Fruit fly (Drosophila melanogaster): ENCODE results near the gene Cap-D3.
A peak's percentile ranks its signal among the peaks of the same experiment; 100 is the strongest.

Cap-D3 gene

DNA sequence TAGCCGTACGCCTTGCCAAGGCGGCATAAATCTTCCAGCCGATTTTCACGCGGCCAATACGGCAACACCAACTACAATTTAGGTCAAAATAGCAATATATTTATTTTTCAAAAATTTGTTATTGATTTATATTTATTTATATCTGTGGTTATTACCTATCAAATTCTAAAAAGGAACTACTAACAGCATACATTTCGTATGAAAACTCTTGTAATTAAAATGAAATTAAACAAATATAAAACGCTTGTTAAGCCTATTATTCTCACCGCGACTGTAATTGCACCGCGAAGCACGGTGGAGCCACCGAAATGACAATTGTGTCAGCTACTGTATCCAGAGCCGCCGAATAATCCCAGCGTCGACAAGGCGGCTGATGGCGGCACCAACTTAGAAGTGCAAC lies 26.2 kb upstream of the Cap-D3 start (continued):
- TF ChIP-seq Eip75B (GFP tag; optimal IDR thresholded peaks at IDR 0.05) = no peak
- TF ChIP-seq Hr38 (GFP tag; optimal IDR thresholded peaks at IDR 0.05) = no peak
- no peak for TF ChIP-seq lz (GFP tag; optimal IDR thresholded peaks at IDR 0.05)
- no peak for TF ChIP-seq Smox (GFP tag; optimal IDR thresholded peaks at IDR 0.05)
- TF ChIP-seq CG16779 (tag; optimal IDR thresholded peaks at IDR 0.05) = no peak
- TF ChIP-seq CG11294 (GFP tag; IDR thresholded peaks at IDR 0.05) = no peak
- TF ChIP-seq dsx (GFP tag; optimal IDR thresholded peaks at IDR 0.05; ENCODE audit: poor library complexity, severe bottlenecking) = no peak
- no peak for TF ChIP-seq ss (GFP tag; optimal IDR thresholded peaks at IDR 0.05)
- TF ChIP-seq CG31627 (GFP tag; optimal IDR thresholded peaks at IDR 0.05) = no peak
- no peak for TF ChIP-seq CG1621 (tag; optimal IDR thresholded peaks at IDR 0.05)

DNA sequence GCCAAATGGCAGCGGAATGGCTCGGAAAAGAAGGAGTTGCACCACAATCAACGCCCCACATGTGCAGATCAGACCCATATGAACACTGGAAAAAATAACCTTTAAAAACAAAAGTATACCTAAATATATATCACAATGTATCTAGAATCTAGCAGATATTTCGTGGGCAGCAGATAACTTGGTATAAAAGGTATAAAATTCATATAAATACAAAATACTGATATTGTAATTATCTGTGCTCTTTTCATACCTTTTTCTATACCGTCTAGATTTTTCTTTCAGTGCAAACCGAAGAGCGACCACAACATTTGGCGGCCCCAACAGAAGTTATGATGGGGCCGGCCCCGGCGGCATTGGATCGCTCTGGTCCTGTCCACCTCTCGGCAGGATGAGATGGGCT lies 24.4 kb upstream of the Cap-D3 start:
- TF ChIP-seq CG8119 (GFP tag; IDR thresholded peaks at IDR 0.05) = 0 out of 3 replicates have a peak, but pooled peaks have one; percentile 28
- TF ChIP-seq fd85E (GFP tag; optimal IDR thresholded peaks at IDR 0.05) = no peak
- no peak for TF ChIP-seq CG11902 (GFP tag; optimal IDR thresholded peaks at IDR 0.05)
- TF ChIP-seq Met (GFP tag; optimal IDR thresholded peaks at IDR 0.05) = peak; percentile 82
- peak; percentile 45 for TF ChIP-seq Ets21C (GFP tag; optimal IDR thresholded peaks at IDR 0.05)
- TF ChIP-seq Hr39 (GFP tag; optimal IDR thresholded peaks at IDR 0.05) = peak; percentile 41
- peak; percentile 35 for TF ChIP-seq Eip93F (GFP tag; optimal IDR thresholded peaks at IDR 0.05)
- peak; percentile 68 for TF ChIP-seq Sox102F (GFP tag; optimal IDR thresholded peaks at IDR 0.05)
- peak; percentile 65 for TF ChIP-seq CG34406 (GFP tag; optimal IDR thresholded peaks at IDR 0.05)
- peak; percentile 43 for TF ChIP-seq CG9139 (GFP tag; optimal IDR thresholded peaks at IDR 0.05)
- peak; percentile 57 for TF ChIP-seq CG10631 (GFP tag; optimal IDR thresholded peaks at IDR 0.05)
- no peak for TF ChIP-seq dac (GFP tag; optimal IDR thresholded peaks at IDR 0.05)
- TF ChIP-seq cyc (GFP tag; optimal IDR thresholded peaks at IDR 0.05) = peak; percentile 61
- TF ChIP-seq CG8319 (GFP tag; optimal IDR thresholded peaks at IDR 0.05) = peak; percentile 1
- TF ChIP-seq Hr4 (GFP tag; optimal IDR thresholded peaks at IDR 0.05) = peak; percentile 24
- peak; percentile 44 to 50 for TF ChIP-seq ss (GFP tag; optimal IDR thresholded peaks at IDR 0.05)
- TF ChIP-seq Blimp-1 (GFP tag; optimal IDR thresholded peaks at IDR 0.05) = peak; percentile 48
- peak; percentile 52 for TF ChIP-seq Sox14 (GFP tag; optimal IDR thresholded peaks at IDR 0.05)
- TF ChIP-seq achi (GFP tag; optimal IDR thresholded peaks at IDR 0.05) = peak; percentile 57
- TF ChIP-seq vri (GFP tag; optimal IDR thresholded peaks at IDR 0.05) = peak; percentile 70
- peak; percentile 87 for TF ChIP-seq Eip78C (GFP tag)
- peak; percentile 42 for TF ChIP-seq OdsH (GFP tag; optimal IDR thresholded peaks at IDR 0.05)
- peak; percentile 46 for TF ChIP-seq CG10669 (GFP tag; optimal IDR thresholded peaks at IDR 0.05)
- TF ChIP-seq CG4318 (GFP tag; optimal IDR thresholded peaks at IDR 0.05) = no peak
- peak; percentile 67 for TF ChIP-seq topi (GFP tag; optimal IDR thresholded peaks at IDR 0.05)
- TF ChIP-seq Hr38 (GFP tag; optimal IDR thresholded peaks at IDR 0.05) = no peak
- no peak for TF ChIP-seq CG15336 (GFP tag; IDR thresholded peaks at IDR 0.05)
- TF ChIP-seq pdm3 (GFP tag; optimal IDR thresholded peaks at IDR 0.05) = peak; percentile 54
- no peak for TF ChIP-seq eg (GFP tag; IDR thresholded peaks at IDR 0.05)
- peak; percentile 55 for TF ChIP-seq fd59A (GFP tag; optimal IDR thresholded peaks at IDR 0.05)
- peak; percentile 12 for TF ChIP-seq CG16779 (tag; optimal IDR thresholded peaks at IDR 0.05)
- peak; percentile 56 for TF ChIP-seq CG8632 (GFP tag; optimal IDR thresholded peaks at IDR 0.05)
- peak; percentile 75 for TF ChIP-seq Smox (GFP tag; optimal IDR thresholded peaks at IDR 0.05)
- peak; percentile 53 for TF ChIP-seq CG32006 (GFP tag; optimal IDR thresholded peaks at IDR 0.05)
- no peak for TF ChIP-seq fkh (GFP tag; optimal IDR thresholded peaks at IDR 0.05)
- TF ChIP-seq dsx (GFP tag; optimal IDR thresholded peaks at IDR 0.05; ENCODE audit: poor library complexity, severe bottlenecking) = peak; percentile 63
- TF ChIP-seq CG7368 (GFP tag; optimal IDR thresholded peaks at IDR 0.05) = peak; percentile 10
- peak in 1 of 2 experiments; percentile 33 for TF ChIP-seq salr (GFP tag; optimal IDR thresholded peaks at IDR 0.05)
- TF ChIP-seq acj6 (GFP tag; optimal IDR thresholded peaks at IDR 0.05) = peak; percentile 58
- peak; percentile 69 for TF ChIP-seq CG3032 (tag; optimal IDR thresholded peaks at IDR 0.05)
- peak; percentile 57 for TF ChIP-seq CG6792 (GFP tag; optimal IDR thresholded peaks at IDR 0.05)
- peak; percentile 84 for TF ChIP-seq esn (GFP tag; optimal IDR thresholded peaks at IDR 0.05)
- TF ChIP-seq CG31627 (GFP tag; optimal IDR thresholded peaks at IDR 0.05) = peak; percentile 54
- peak; percentile 68 for TF ChIP-seq CG3919 (GFP tag; optimal IDR thresholded peaks at IDR 0.05)
- peak; percentile 44 for TF ChIP-seq net (GFP tag; optimal IDR thresholded peaks at IDR 0.05)
- peak; percentile 75 for TF ChIP-seq Eip75B (GFP tag; optimal IDR thresholded peaks at IDR 0.05)
- TF ChIP-seq CG1621 (tag; optimal IDR thresholded peaks at IDR 0.05) = peak; percentile 39

Data from whole organism, prepupa.